Fruit fly (Drosophila melanogaster): ENCODE results near the gene Gbeta13F.

Gene Gbeta13F

DNA sequence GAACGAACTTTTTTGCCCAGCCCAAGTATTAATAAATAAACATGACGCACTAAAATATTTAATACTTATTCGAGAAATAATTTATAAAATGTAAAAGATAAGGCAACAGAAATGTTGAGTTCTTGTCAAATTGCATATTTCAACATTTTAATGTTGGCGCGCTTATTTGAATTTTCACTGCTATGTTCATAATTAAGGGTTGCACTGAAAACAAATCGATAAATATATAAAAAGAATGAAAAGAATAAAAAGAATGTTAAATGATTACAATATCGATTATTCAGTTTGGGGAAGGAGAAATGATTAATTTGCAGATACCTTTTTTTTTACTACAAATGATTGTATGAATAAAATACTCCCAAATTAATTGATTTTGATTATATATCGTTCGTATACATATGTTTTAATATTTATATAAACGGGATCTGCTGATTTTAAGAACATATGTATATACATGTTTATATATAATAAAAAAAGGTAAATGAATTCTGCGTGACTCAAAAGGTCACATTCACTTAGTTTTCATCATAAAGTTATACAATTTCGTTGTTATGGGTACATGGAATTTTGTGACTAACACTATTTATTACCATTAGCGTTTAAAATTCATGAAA is 7.0 kb downstream of the Gbeta13F start (continued):
- no peak for TF ChIP-seq emc (GFP tag; optimal IDR thresholded peaks at IDR 0.05)
- no peak for TF ChIP-seq Camta (GFP tag; optimal IDR thresholded peaks at IDR 0.05)
- no peak for TF ChIP-seq CG3847 (GFP tag; IDR thresholded peaks at IDR 0.05)
- no peak for TF ChIP-seq CG16815 (GFP tag; optimal IDR thresholded peaks at IDR 0.05)
- TF ChIP-seq Antp (GFP tag; optimal IDR thresholded peaks at IDR 0.05), result no peak
- no peak for TF ChIP-seq jing (GFP tag; optimal IDR thresholded peaks at IDR 0.05)
- no peak for TF ChIP-seq dati (GFP tag; IDR thresholded peaks at IDR 0.05)
- no peak for TF ChIP-seq Hr3 (GFP tag; optimal IDR thresholded peaks at IDR 0.05)
- TF ChIP-seq dpn (GFP tag; optimal IDR thresholded peaks at IDR 0.05), result no peak
- TF ChIP-seq trem (tag; optimal IDR thresholded peaks at IDR 0.05), result peak; percentile 4
- no peak for TF ChIP-seq twi (tag; optimal IDR thresholded peaks at IDR 0.05)
- TF ChIP-seq Kr (GFP tag; optimal IDR thresholded peaks at IDR 0.05), result no peak
- no peak for TF ChIP-seq gfzf (GFP tag; optimal IDR thresholded peaks at IDR 0.05)
- TF ChIP-seq ro (GFP tag; IDR thresholded peaks at IDR 0.05), result no peak
- TF ChIP-seq kay (GFP tag; optimal IDR thresholded peaks at IDR 0.05), result no peak
- TF ChIP-seq zf30C (GFP tag; optimal IDR thresholded peaks at IDR 0.05), result no peak
- no peak for TF ChIP-seq dm (GFP tag; optimal IDR thresholded peaks at IDR 0.05)
- TF ChIP-seq Hand (GFP tag; optimal IDR thresholded peaks at IDR 0.05), result no peak
- no peak for TF ChIP-seq NC2α (GFP tag; optimal IDR thresholded peaks at IDR 0.05)
- peak; percentile 32 for TF ChIP-seq Sry-δ (GFP tag; optimal IDR thresholded peaks at IDR 0.05)
- no peak for TF ChIP-seq CG10565 (GFP tag; optimal IDR thresholded peaks at IDR 0.05)
- TF ChIP-seq CG9932 (GFP tag; IDR thresholded peaks at IDR 0.05), result no peak
- no peak for TF ChIP-seq Hr78 (GFP tag; optimal IDR thresholded peaks at IDR 0.05)
- no peak for TF ChIP-seq PHDP (tag; optimal IDR thresholded peaks at IDR 0.05)
- no peak for TF ChIP-seq CG4820 (GFP tag; optimal IDR thresholded peaks at IDR 0.05)
- no peak for TF ChIP-seq Nf-YC (tag; optimal IDR thresholded peaks at IDR 0.05)
- TF ChIP-seq CG34224 (GFP tag; IDR thresholded peaks at IDR 0.05; ENCODE audit: partially characterized antibody), result no peak
- TF ChIP-seq Hmx (GFP tag; optimal IDR thresholded peaks at IDR 0.05), result no peak
- peak; percentile 14 for TF ChIP-seq CG14710 (tag; optimal IDR thresholded peaks at IDR 0.05)
- TF ChIP-seq abd-A (tag; optimal IDR thresholded peaks at IDR 0.05), result peak; percentile 34
- no peak for TF ChIP-seq CG3163 (GFP tag; optimal IDR thresholded peaks at IDR 0.05)
- TF ChIP-seq CG2199 (GFP tag; IDR thresholded peaks at IDR 0.05), result no peak
- no peak for TF ChIP-seq Mes4 (GFP tag; optimal IDR thresholded peaks at IDR 0.05)
- no peak for TF ChIP-seq B-H2 (GFP tag; optimal IDR thresholded peaks at IDR 0.05)
- no peak for TF ChIP-seq Jarid2 (GFP tag; optimal IDR thresholded peaks at IDR 0.05)
- TF ChIP-seq ind (GFP tag; optimal IDR thresholded peaks at IDR 0.05), result no peak
- no peak for TF ChIP-seq usp (GFP tag; optimal IDR thresholded peaks at IDR 0.05)
- TF ChIP-seq Oaz (GFP tag; IDR thresholded peaks at IDR 0.05), result no peak
- peak; percentile 49; the same call in 1 of the 3 replicates for TF ChIP-seq HLH4C (GFP tag; IDR thresholded peaks at IDR 0.05; ENCODE audit: partially characterized antibody)
- peak; percentile 8; the same call in 1 of the 2 replicates for TF ChIP-seq onecut (GFP tag; IDR thresholded peaks at IDR 0.05)
- TF ChIP-seq Lim3 (GFP tag; IDR thresholded peaks at IDR 0.05), result no peak
- TF ChIP-seq CG7786 (GFP tag; optimal IDR thresholded peaks at IDR 0.05), result no peak
- TF ChIP-seq Chrac-16 (GFP tag; optimal IDR thresholded peaks at IDR 0.05), result no peak
- TF ChIP-seq CG4360 (GFP tag; IDR thresholded peaks at IDR 0.05), result no peak
- no peak for TF ChIP-seq corto (GFP tag; optimal IDR thresholded peaks at IDR 0.05)
- no peak for TF ChIP-seq seq (GFP tag; IDR thresholded peaks at IDR 0.05)
- TF ChIP-seq CG6813 (GFP tag; optimal IDR thresholded peaks at IDR 0.05), result no peak
- TF ChIP-seq hkb (optimal IDR thresholded peaks at IDR 0.05), result no peak
- no peak for TF ChIP-seq hkb (GFP tag; IDR thresholded peaks at IDR 0.05)
- no peak for TF ChIP-seq wor (GFP tag; IDR thresholded peaks at IDR 0.05)
- TF ChIP-seq cg (GFP tag; optimal IDR thresholded peaks at IDR 0.05), result no peak
- TF ChIP-seq CG1603 (tag; optimal IDR thresholded peaks at IDR 0.05), result peak; percentile 9

Measured in whole organism, embryonic.